Worm (Caenorhabditis elegans) whole organism, L4 larva: Measurements from ENCODE around the gene F44G3.7.

Source experiments
- F26F4.8 ChIP-seq: fragments of 200-800 bp; sonication (Bioruptor generic); conservative IDR thresholded peaks from 2 replicates; pipeline ENCODE4 v1.3.6; 2022; ENCODE audit warnings: missing genetic modification characterization, missing compliant biosample characterization
- Y48G9A.11 ChIP-seq: fragments of 200-800 bp; sonication (Bioruptor generic); IDR thresholded peaks from 2 replicates; pipeline ENCODE4 v1.3.6; 2022; ENCODE audit warnings: missing genetic modification reagents, missing genetic modification characterization, missing compliant biosample characterization
- ZK546.5 ChIP-seq, 2 experiments: sonication (generic microtip); optimal IDR thresholded peaks; 2 replicates each; lab custom pipeline; 2017; ENCODE audit warnings: missing biosample characterization in 2 of 2, missing genetic modification characterization in 2 of 2
- ceh-28 ChIP-seq: fragments of 150-350 bp; optimal IDR thresholded peaks from 2 replicates; lab custom pipeline; 2014; ENCODE audit warnings: missing biosample characterization, missing genetic modification reagents, missing genetic modification characterization
- daf-16 ChIP-seq, 3 experiments: sonication (generic microtip); optimal IDR thresholded peaks; 2 replicates each; lab custom pipeline; 2016 to 2017; ENCODE audit warnings: missing genetic modification characterization in 3 of 3, missing genetic modification reagents in 3 of 3, mild to moderate bottlenecking in 2 of 3, missing compliant biosample characterization in 2 of 3, missing biosample characterization in 1 of 3, moderate library complexity in 1 of 3
- fkh-10 ChIP-seq: fragments of 150-350 bp; optimal IDR thresholded peaks from 2 replicates; lab custom pipeline; 2014; ENCODE audit warnings: missing biosample characterization, missing genetic modification reagents, missing genetic modification characterization
- lin-13 ChIP-seq: fragments of 150-350 bp; optimal IDR thresholded peaks from 2 replicates; lab custom pipeline; 2014; ENCODE audit warnings: missing biosample characterization, missing genetic modification reagents, missing genetic modification characterization
- nhr-102 ChIP-seq: sonication (generic microtip); optimal IDR thresholded peaks from 2 replicates; lab custom pipeline; 2016; ENCODE audit warnings: mild to moderate bottlenecking, missing genetic modification characterization, moderate library complexity, missing compliant biosample characterization
- snpc-4 ChIP-seq: fragments of 150-350 bp; optimal IDR thresholded peaks from 2 replicates; lab custom pipeline; 2014; ENCODE audit warnings: missing biosample characterization, missing genetic modification characterization
- unc-62 ChIP-seq, 3 experiments: fragments of 150-350 bp in 1 of 3; sonication (generic microtip); optimal IDR thresholded peaks in 2 of 3; peaks in 1 of 3; 1 replicate in 1 of 3; 2 replicates in 2 of 3; lab custom pipeline; 2014 to 2017; ENCODE audit warnings: missing biosample characterization in 3 of 3, missing genetic modification characterization in 3 of 3, missing genetic modification reagents in 3 of 3, missing genotype in 1 of 3
- ztf-11 ChIP-seq: fragments of 150-350 bp; optimal IDR thresholded peaks from 2 replicates; lab custom pipeline; 2014; ENCODE audit warnings: missing biosample characterization, missing genetic modification characterization

DNA sequence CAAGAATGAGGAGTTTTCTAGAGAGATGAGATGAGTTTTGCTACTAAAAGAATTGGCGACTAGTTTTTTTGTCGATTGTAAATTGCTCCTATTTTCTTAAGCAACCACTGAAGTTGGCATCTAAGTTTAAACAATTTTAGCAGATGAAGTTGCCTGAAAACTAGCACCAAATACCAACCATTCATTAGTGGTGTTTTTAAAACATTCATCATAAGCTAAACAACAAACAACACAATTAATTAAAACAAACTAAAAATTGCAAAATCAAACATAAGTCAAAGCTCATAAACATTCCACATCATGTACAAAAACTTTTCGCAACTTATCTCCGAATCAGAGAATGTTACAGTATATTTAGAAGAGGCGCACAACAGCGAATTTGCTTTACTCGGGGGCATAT lies 45.2 kb upstream of the F44G3.7 start, which contains the start of gene srz-13:
- TF ChIP-seq F26F4.8 (GFP tag; lab: Robert Waterston, UW), result no peak
- TF ChIP-seq ZK546.5 (tag; optimal IDR thresholded peaks at IDR 0.05; lab: Kevin White, UChicago), result no peak
- no peak for TF ChIP-seq fkh-10
- no peak for TF ChIP-seq unc-62 (GFP tag; optimal IDR thresholded peaks at IDR 0.05 in 1 of 2; lab: Kevin White, UChicago)
- TF ChIP-seq unc-62 (tag; optimal IDR thresholded peaks at IDR 0.05; lab: Kevin White, UChicago), result no peak
- no peak for TF ChIP-seq daf-16 (GFP tag; optimal IDR thresholded peaks at IDR 0.05; lab: Kevin White, UChicago)
- no peak for TF ChIP-seq daf-16 (tag; optimal IDR thresholded peaks at IDR 0.05; lab: Kevin White, UChicago)
- TF ChIP-seq lin-13 (GFP tag; lab: Kevin White, UChicago), result no peak
- no peak for TF ChIP-seq snpc-4 (tag; lab: Kevin White, UChicago)
- no peak for TF ChIP-seq ztf-11 (tag; lab: Kevin White, UChicago)
- no peak for TF ChIP-seq nhr-102 (tag; lab: Kevin White, UChicago)
- TF ChIP-seq Y48G9A.11, result no peak
- no peak for TF ChIP-seq ceh-28 (tag; lab: Kevin White, UChicago)
